Worm (Caenorhabditis elegans) whole organism, young adult: ENCODE results near the gene C25F9.6.

Experiments
- B0261.1 ChIP-seq: sonication (generic microtip); optimal IDR thresholded peaks from 2 replicates; lab custom pipeline; 2016; ENCODE audit warnings: mild to moderate bottlenecking, missing genetic modification characterization, moderate library complexity, missing compliant biosample characterization
- B0336.3 ChIP-seq: fragments of 200-800 bp; sonication (Bioruptor generic); IDR thresholded peaks from 2 replicates; pipeline ENCODE4 v1.3.6; 2022; ENCODE audit warnings: missing genetic modification characterization, missing compliant biosample characterization
- F10E7.11 ChIP-seq: sonication (generic microtip); optimal IDR thresholded peaks from 2 replicates; lab custom pipeline; 2017; ENCODE audit warnings: mild to moderate bottlenecking, missing genetic modification characterization, moderate library complexity, missing compliant biosample characterization
- F22D6.2 ChIP-seq: sonication (generic microtip); optimal IDR thresholded peaks from 2 replicates; lab custom pipeline; 2016; ENCODE audit warnings: mild to moderate bottlenecking, missing genetic modification characterization, missing compliant biosample characterization
- F39B2.1 ChIP-seq: fragments of 200-800 bp; sonication (Bioruptor generic); IDR thresholded peaks from 2 replicates; pipeline ENCODE4 v1.3.6; 2022; ENCODE audit warnings: missing genetic modification reagents, missing genetic modification characterization, missing compliant biosample characterization
- T07F8.4 ChIP-seq: sonication (generic microtip); optimal IDR thresholded peaks from 2 replicates; lab custom pipeline; 2016; ENCODE audit warnings: mild to moderate bottlenecking, missing genetic modification characterization, moderate library complexity, missing compliant biosample characterization
- T26A5.8 ChIP-seq: sonication (generic microtip); optimal IDR thresholded peaks from 2 replicates; lab custom pipeline; 2016; ENCODE audit warnings: missing genetic modification characterization, missing compliant biosample characterization
- Y79H2A.3 ChIP-seq: fragments of 200-800 bp; sonication (Bioruptor generic); conservative IDR thresholded peaks from 2 replicates; pipeline ENCODE4 v1.3.6; 2022; ENCODE audit warnings: missing genetic modification reagents, missing genetic modification characterization, missing compliant biosample characterization
- aptf-3 ChIP-seq: fragments of 200-800 bp; sonication (Bioruptor generic); IDR thresholded peaks from 2 replicates; pipeline ENCODE4 v1.3.6; 2022; ENCODE audit warnings: missing genetic modification characterization, missing compliant biosample characterization
- attf-5 ChIP-seq: fragments of 200-800 bp; sonication (Bioruptor generic); optimal IDR thresholded peaks from 2 replicates; lab custom pipeline; 2018; ENCODE audit warnings: mild to moderate bottlenecking, missing genetic modification characterization, missing compliant biosample characterization
- cebp-2 ChIP-seq: fragments of 200-800 bp; sonication (Bioruptor generic); IDR thresholded peaks from 2 replicates; pipeline ENCODE4 v1.3.6; 2022; ENCODE audit warnings: missing genetic modification characterization, missing compliant biosample characterization
- ceh-100 ChIP-seq: fragments of 200-800 bp; sonication (Bioruptor generic); IDR thresholded peaks from 2 replicates; pipeline ENCODE4 v1.3.6; 2022; ENCODE audit warnings: missing genetic modification reagents, missing genetic modification characterization, missing compliant biosample characterization
- ceh-79 ChIP-seq: sonication (generic microtip); optimal IDR thresholded peaks from 2 replicates; lab custom pipeline; 2017; ENCODE audit warnings: mild to moderate bottlenecking, missing genetic modification characterization, missing compliant biosample characterization
- egl-18 ChIP-seq: fragments of 200-800 bp; sonication (Bioruptor generic); IDR thresholded peaks from 2 replicates; pipeline ENCODE4 v1.3.6; 2022; ENCODE audit warnings: missing genetic modification reagents, missing genetic modification characterization, missing compliant biosample characterization
- egrh-3 ChIP-seq: fragments of 200-800 bp; sonication (Bioruptor generic); IDR thresholded peaks from 2 replicates; pipeline ENCODE4 v1.3.6; 2022; ENCODE audit warnings: missing genetic modification reagents, missing genetic modification characterization, missing compliant biosample characterization
- ekl-4 ChIP-seq: fragments of 200-800 bp; sonication (Bioruptor generic); IDR thresholded peaks from 2 replicates; pipeline ENCODE4 v1.3.6; 2022; ENCODE audit warnings: missing genetic modification reagents, missing genetic modification characterization, missing compliant biosample characterization
- hlh-12 ChIP-seq: sonication (generic microtip); optimal IDR thresholded peaks from 2 replicates; lab custom pipeline; 2016; ENCODE audit warnings: missing genetic modification characterization, missing compliant biosample characterization
- hmg-1.2 ChIP-seq: fragments of 200-800 bp; sonication (Bioruptor generic); IDR thresholded peaks from 2 replicates; pipeline ENCODE4 v1.3.6; 2022; ENCODE audit warnings: missing genetic modification reagents, missing genetic modification characterization, missing compliant biosample characterization
- hmg-20 ChIP-seq: fragments of 200-800 bp; sonication (Bioruptor generic); IDR thresholded peaks from 2 replicates; pipeline ENCODE4 v1.3.6; 2022; ENCODE audit warnings: missing genetic modification reagents, missing genetic modification characterization, missing compliant biosample characterization
- hsf-1 ChIP-seq: fragments of 200-800 bp; sonication (Bioruptor generic); IDR thresholded peaks from 2 replicates; pipeline ENCODE4 v1.3.6; 2022; ENCODE audit warnings: missing genetic modification reagents, missing genetic modification characterization, missing compliant biosample characterization
- let-607 ChIP-seq, 2 experiments: fragments of 200-800 bp in 1 of 2; sonication (Bioruptor generic) in 1 of 2; sonication (generic microtip) in 1 of 2; optimal IDR thresholded peaks; 2 replicates each; lab custom pipeline; 2016 to 2018; ENCODE audit warnings: mild to moderate bottlenecking in 2 of 2, missing compliant biosample characterization in 2 of 2, missing genetic modification characterization in 2 of 2, moderate library complexity in 2 of 2, missing genotype in 1 of 2
- lir-1 ChIP-seq: fragments of 200-800 bp; sonication (Bioruptor generic); conservative IDR thresholded peaks from 2 replicates; pipeline ENCODE4 v1.3.6; 2022; ENCODE audit warnings: missing genetic modification reagents, missing genetic modification characterization, missing compliant biosample characterization
- madf-6 ChIP-seq: fragments of 200-800 bp; sonication (Bioruptor generic); IDR thresholded peaks from 2 replicates; pipeline ENCODE4 v1.3.6; 2022; ENCODE audit warnings: missing genetic modification reagents, missing genetic modification characterization, missing compliant biosample characterization
- mxl-1 ChIP-seq: sonication (generic microtip); optimal IDR thresholded peaks from 2 replicates; lab custom pipeline; 2016; ENCODE audit warnings: missing genetic modification characterization, missing compliant biosample characterization
- nhr-80 ChIP-seq: sonication (generic microtip); optimal IDR thresholded peaks from 2 replicates; lab custom pipeline; 2016; ENCODE audit warnings: missing genetic modification characterization, missing compliant biosample characterization
- snpc-1.1 ChIP-seq: sonication (generic microtip); optimal IDR thresholded peaks from 2 replicates; lab custom pipeline; 2017; ENCODE audit warnings: missing genetic modification characterization, mild to moderate bottlenecking, missing compliant biosample characterization, antibody characterized with exemption, moderate library complexity, missing genotype, missing genetic modification reagents; ENCODE audit not compliant: insufficient read depth
- snpc-4 ChIP-seq, 5 experiments: fragments of 150-350 bp in 1 of 5; sonication (generic microtip) in 4 of 5; optimal IDR thresholded peaks; 2 replicates each; lab custom pipeline; 2014 to 2018; ENCODE audit warnings: missing genetic modification characterization in 5 of 5, missing biosample characterization in 3 of 5, antibody characterized with exemption in 2 of 5, mild to moderate bottlenecking in 2 of 5, missing compliant biosample characterization in 2 of 5, missing genotype in 2 of 5, moderate library complexity in 2 of 5, missing genetic modification reagents in 1 of 5
- tbp1 ChIP-seq: fragments of 200-800 bp; sonication (Bioruptor generic); optimal IDR thresholded peaks from 2 replicates; lab custom pipeline; 2018; ENCODE audit warnings: mild to moderate bottlenecking, missing genetic modification characterization, missing compliant biosample characterization
- unc-62 ChIP-seq: fragments of 150-350 bp; optimal IDR thresholded peaks from 2 replicates; lab custom pipeline; 2014; ENCODE audit warnings: missing biosample characterization, missing genetic modification reagents, missing genetic modification characterization
- ztf-18 ChIP-seq: sonication (generic microtip); optimal IDR thresholded peaks from 2 replicates; lab custom pipeline; 2016; ENCODE audit warnings: missing genotype, mild to moderate bottlenecking, missing genetic modification characterization, missing compliant biosample characterization
- ztf-25 ChIP-seq: fragments of 200-800 bp; sonication (Bioruptor generic); IDR thresholded peaks from 2 replicates; pipeline ENCODE4 v1.3.6; 2022; ENCODE audit warnings: missing genetic modification reagents, missing genetic modification characterization, missing compliant biosample characterization
- ztf-28 ChIP-seq: fragments of 200-800 bp; sonication (Bioruptor generic); IDR thresholded peaks from 2 replicates; pipeline ENCODE4 v1.3.6; 2022; ENCODE audit warnings: missing genetic modification reagents, missing genetic modification characterization, missing compliant biosample characterization
- ztf-3 ChIP-seq: fragments of 200-800 bp; sonication (Bioruptor generic); optimal IDR thresholded peaks from 2 replicates; lab custom pipeline; 2018; ENCODE audit warnings: mild to moderate bottlenecking, missing genetic modification characterization, missing compliant biosample characterization

The C25F9.6 gene

ce11 chrV:19371777-19372176, 33.3 kb downstream of the C25F9.6 start:
- no peak for TF ChIP-seq ekl-4 (GFP tag; lab: Robert Waterston, UW)
- no peak for TF ChIP-seq aptf-3 (GFP tag; lab: Robert Waterston, UW)
- peak; percentile 53 for TF ChIP-seq ztf-18 (tag; lab: Kevin White, UChicago)
- TF ChIP-seq, all 124 proteins: peak for 1

DNA sequence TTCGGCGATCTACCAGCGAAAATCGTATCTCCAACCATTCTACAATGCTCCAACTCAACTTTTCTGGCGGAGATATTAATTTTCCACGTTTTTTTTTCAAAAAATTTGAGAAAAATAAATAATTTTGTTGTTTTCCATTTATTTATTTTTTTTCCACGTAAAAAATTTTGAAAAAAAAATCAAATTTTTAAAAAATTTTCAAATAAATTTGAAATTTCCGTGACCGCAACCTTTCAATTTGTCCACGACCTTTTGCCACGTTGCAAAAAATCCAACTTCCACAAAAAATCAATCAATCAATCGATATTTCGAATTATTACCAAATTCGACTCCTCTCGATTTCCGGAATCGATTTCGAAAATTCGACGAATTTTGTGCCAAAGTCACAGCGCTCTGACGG, 33.9 kb downstream of the C25F9.6 start, which contains the start of gene Y43F8A.2:
TSS of gene Y43F8A.2 (plus strand) at position 301 of the 400 bp plus-strand sequence.
- TF ChIP-seq ceh-79 (tag; lab: Kevin White, UChicago) (no peak), B0261.1 (no peak), T07F8.4 (tag; lab: Kevin White, UChicago) (no peak), snpc-1.1 (tag; lab: Kevin White, UChicago) (no peak)
- TF ChIP-seq, all 124 proteins: peak for 0

DNA sequence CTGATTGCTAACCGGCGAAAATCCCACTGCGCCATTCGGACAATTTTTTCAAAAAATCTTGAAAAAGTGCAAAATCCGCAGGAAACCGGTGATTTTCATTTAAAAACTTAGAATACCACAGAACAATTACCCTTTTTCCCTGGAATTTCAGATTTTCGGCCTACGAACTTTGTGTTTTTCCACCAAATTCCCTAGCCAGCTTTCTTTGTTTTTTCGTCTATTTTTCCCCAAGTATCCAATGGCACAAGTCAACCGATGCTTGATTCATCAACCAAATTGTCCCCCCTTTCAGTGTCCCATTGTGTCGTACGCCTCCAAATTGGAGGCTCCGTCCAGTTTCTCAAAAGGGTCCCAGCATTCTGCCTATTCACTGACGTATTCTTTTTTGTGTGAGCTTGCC, 34.9 kb downstream of the C25F9.6 start, which contains the start of gene Y43F8A.1:
TSS of gene Y43F8A.1 (plus strand) at position 301 of the 400 bp plus-strand sequence.
- TF ChIP-seq tbp1 (no peak), ztf-3 (GFP tag; lab: Kevin White, UChicago) (no peak), Y79H2A.3 (GFP tag; lab: Robert Waterston, UW) (no peak), mxl-1 (tag; lab: Kevin White, UChicago) (no peak), ztf-28 (GFP tag; lab: Robert Waterston, UW) (no peak), T26A5.8 (no peak), egrh-3 (GFP tag; lab: Robert Waterston, UW) (no peak), let-607 (tag; optimal IDR thresholded peaks at IDR 0.05; lab: Kevin White, UChicago) (no peak), F39B2.1 (no peak), ceh-100 (GFP tag; lab: Robert Waterston, UW) (no peak), hmg-1.2 (GFP tag; lab: Robert Waterston, UW) (no peak)
- TF ChIP-seq, all 124 proteins: peak for 0

- no peak for TF ChIP-seq B0336.3 (GFP tag; lab: Robert Waterston, UW)
- no peak for TF ChIP-seq F10E7.11 (tag; lab: Kevin White, UChicago)
- TF ChIP-seq nhr-80 (tag; lab: Kevin White, UChicago) = no peak
- no peak for TF ChIP-seq cebp-2 (GFP tag; lab: Robert Waterston, UW)
- no peak for TF ChIP-seq hmg-1.2 (GFP tag; lab: Robert Waterston, UW)
- no peak for TF ChIP-seq attf-5
- TF ChIP-seq madf-6 (GFP tag; lab: Robert Waterston, UW) = no peak
- no peak for TF ChIP-seq hmg-20 (GFP tag; lab: Robert Waterston, UW)
- no peak for TF ChIP-seq F22D6.2 (tag; lab: Kevin White, UChicago)
- TF ChIP-seq hsf-1 = no peak
- TF ChIP-seq unc-62 = no peak
- no peak for TF ChIP-seq tbp1
- TF ChIP-seq ztf-25 (GFP tag; lab: Robert Waterston, UW) = no peak
- no peak for TF ChIP-seq egl-18 (GFP tag; lab: Robert Waterston, UW)
- TF ChIP-seq lir-1 (GFP tag; lab: Robert Waterston, UW) = no peak
- TF ChIP-seq hlh-12 (tag; lab: Kevin White, UChicago) = no peak
- no peak for TF ChIP-seq snpc-4 (GFP tag; optimal IDR thresholded peaks at IDR 0.05; lab: Kevin White, UChicago)
- TF ChIP-seq snpc-4 (tag; optimal IDR thresholded peaks at IDR 0.05; lab: Kevin White, UChicago) = no peak
Observed at ce11 chrV:19362568-19362967, 42.6 kb downstream of the C25F9.6 start, which contains the start of gene C14B4.2. TSS of gene C14B4.2 (minus strand) at chrV:19362668.
